5 fruit fly cellular contexts compared by ENCODE assay signal in the genomic region with DNA sequence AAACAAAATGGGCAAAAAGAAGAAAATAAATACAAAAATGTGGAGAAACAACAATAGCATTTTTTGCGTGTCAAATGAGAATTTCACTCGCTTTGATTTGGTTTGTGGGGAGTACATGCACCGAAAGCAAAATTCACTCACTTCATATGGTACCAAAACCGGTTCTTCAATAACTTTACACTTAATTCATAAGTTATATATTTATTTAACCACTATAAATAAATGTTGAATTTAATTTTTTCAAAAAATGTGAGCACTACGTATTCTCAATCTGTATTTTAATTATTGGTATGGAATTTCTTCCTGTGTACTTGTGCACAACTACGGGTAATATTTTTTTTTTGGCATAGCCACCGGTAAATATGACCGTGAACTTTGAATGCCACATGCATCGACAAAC.
TF ChIP-seq lines count a peak whose summit lies in the region.

No protein-coding gene starts in this region.

- no peak for TF ChIP-seq CTCF in whole organism, embryonic (GFP tag; optimal IDR thresholded peaks at IDR 0.05; lab: Kevin White, UChicago)

TF ChIP-seq in whole organism, adult, 20 proteins besides CTCF, POLR2A, EP300 and RAD21:
- TF ChIP-seq CG7101 (tag; optimal IDR thresholded peaks at IDR 0.05; lab: Kevin White, UChicago) (no peak), Hr96 (GFP tag; optimal IDR thresholded peaks at IDR 0.05; lab: Kevin White, UChicago) (no peak), pad (GFP tag; optimal IDR thresholded peaks at IDR 0.05; lab: Kevin White, UChicago) (no peak), CG11617 (GFP tag; optimal IDR thresholded peaks at IDR 0.05; lab: Kevin White, UChicago) (no peak), toe (GFP tag; optimal IDR thresholded peaks at IDR 0.05; lab: Kevin White, UChicago) (no peak), Crg-1 (GFP tag; optimal IDR thresholded peaks at IDR 0.05; lab: Kevin White, UChicago) (no peak), CG1620 (GFP tag; optimal IDR thresholded peaks at IDR 0.05; lab: Kevin White, UChicago) (no peak), CG12768 (GFP tag; optimal IDR thresholded peaks at IDR 0.05; lab: Kevin White, UChicago) (no peak), ovo (GFP tag; optimal IDR thresholded peaks at IDR 0.05; lab: Kevin White, UChicago) (no peak), CG14711 (tag; optimal IDR thresholded peaks at IDR 0.05; lab: Kevin White, UChicago) (no peak), CG33017 (tag; optimal IDR thresholded peaks at IDR 0.05; lab: Kevin White, UChicago) (peak; percentile 49), CG7045 (GFP tag; optimal IDR thresholded peaks at IDR 0.05; lab: Kevin White, UChicago) (no peak), kay (GFP tag; lab: Kevin White, UChicago; ENCODE audit: borderline replicate concordance) (peak; percentile 83), Mnt (GFP tag; optimal IDR thresholded peaks at IDR 0.05; lab: Kevin White, UChicago) (no peak)

TF ChIP-seq in whole organism, embryonic, 481 proteins besides CTCF, POLR2A, EP300 and RAD21 (continues in another document):
- TF ChIP-seq run (tag; optimal IDR thresholded peaks at IDR 0.05; lab: Kevin White, UChicago) (no peak), lilli (GFP tag; optimal IDR thresholded peaks at IDR 0.05; lab: Kevin White, UChicago) (no peak), prd (optimal IDR thresholded peaks at IDR 0.05; lab: Kevin White, UChicago) (no peak), prd (GFP tag; IDR thresholded peaks at IDR 0.05; lab: Robert Waterston, UW) (0 out of 3 replicates have a peak, but pooled peaks have one; percentile 12), CG17359 (tag; optimal IDR thresholded peaks at IDR 0.05; lab: Kevin White, UChicago) (no peak), CG34422 (GFP tag; IDR thresholded peaks at IDR 0.05; lab: Robert Waterston, UW) (0 out of 3 replicates have a peak, but pooled peaks have one; percentile 20), crc (GFP tag; optimal IDR thresholded peaks at IDR 0.05; lab: Kevin White, UChicago) (no peak), Sox102F (GFP tag; optimal IDR thresholded peaks at IDR 0.05; lab: Kevin White, UChicago) (peak; percentile 19), HHEX (GFP tag; optimal IDR thresholded peaks at IDR 0.05; lab: Kevin White, UChicago) (no peak), chif (GFP tag; optimal IDR thresholded peaks at IDR 0.05; lab: Kevin White, UChicago) (no peak), CG17385 (GFP tag; optimal IDR thresholded peaks at IDR 0.05; lab: Kevin White, UChicago) (no peak), Spps (tag; optimal IDR thresholded peaks at IDR 0.05; lab: Kevin White, UChicago) (no peak), GATAe (GFP tag; conservative IDR thresholded peaks at IDR 0.05; lab: Robert Waterston, UW) (no peak), en (GFP tag; optimal IDR thresholded peaks at IDR 0.05; lab: Kevin White, UChicago) (no peak), tll (GFP tag; optimal IDR thresholded peaks at IDR 0.05; lab: Kevin White, UChicago) (no peak), dmrt99B (tag; optimal IDR thresholded peaks at IDR 0.05; lab: Kevin White, UChicago) (peak; percentile 28), CG16813 (GFP tag; IDR thresholded peaks at IDR 0.05; lab: Robert Waterston, UW; ENCODE audit: partially characterized antibody) (no peak), CG17802 (tag; optimal IDR thresholded peaks at IDR 0.05; lab: Kevin White, UChicago) (no peak), abd-A (tag; optimal IDR thresholded peaks at IDR 0.05; lab: Kevin White, UChicago) (no peak)

TF ChIP-seq in whole organism, prepupa, 60 proteins besides CTCF, POLR2A, EP300 and RAD21 (continues in another document):
- TF ChIP-seq eg (GFP tag; IDR thresholded peaks at IDR 0.05; lab: Robert Waterston, UW) (peak; percentile 62; the same call in 2 of the 3 replicates), acj6 (GFP tag; optimal IDR thresholded peaks at IDR 0.05; lab: Kevin White, UChicago) (no peak), net (GFP tag; optimal IDR thresholded peaks at IDR 0.05; lab: Kevin White, UChicago) (peak; percentile 8), Sox14 (GFP tag; optimal IDR thresholded peaks at IDR 0.05; lab: Kevin White, UChicago) (no peak), CG6792 (GFP tag; optimal IDR thresholded peaks at IDR 0.05; lab: Kevin White, UChicago) (no peak), spab (GFP tag; optimal IDR thresholded peaks at IDR 0.05; lab: Kevin White, UChicago) (no peak), Gug (GFP tag; IDR thresholded peaks at IDR 0.05; lab: Robert Waterston, UW) (no peak; the same call in 1 of the 2 replicates), Hr4 (GFP tag; optimal IDR thresholded peaks at IDR 0.05; lab: Kevin White, UChicago) (peak; percentile 54), vri (GFP tag; optimal IDR thresholded peaks at IDR 0.05; lab: Kevin White, UChicago) (no peak), CG3032 (tag; optimal IDR thresholded peaks at IDR 0.05; lab: Kevin White, UChicago) (no peak), achi (GFP tag; optimal IDR thresholded peaks at IDR 0.05; lab: Kevin White, UChicago) (peak; percentile 22), CG11902 (GFP tag; optimal IDR thresholded peaks at IDR 0.05; lab: Kevin White, UChicago) (no peak), fkh (GFP tag; optimal IDR thresholded peaks at IDR 0.05; lab: Kevin White, UChicago) (no peak), Ets21C (GFP tag; optimal IDR thresholded peaks at IDR 0.05; lab: Kevin White, UChicago) (no peak), CG1621 (tag; optimal IDR thresholded peaks at IDR 0.05; lab: Kevin White, UChicago) (no peak), CG9139 (GFP tag; optimal IDR thresholded peaks at IDR 0.05; lab: Kevin White, UChicago) (no peak), CG6808 (GFP tag; optimal IDR thresholded peaks at IDR 0.05; lab: Kevin White, UChicago) (no peak), CG4318 (GFP tag; optimal IDR thresholded peaks at IDR 0.05; lab: Kevin White, UChicago) (no peak), Smox (GFP tag; optimal IDR thresholded peaks at IDR 0.05; lab: Kevin White, UChicago) (no peak), CG8119 (GFP tag; IDR thresholded peaks at IDR 0.05; lab: Robert Waterston, UW) (peak; percentile 62; the same call in 2 of the 3 replicates)

TF ChIP-seq in whole organism, pupa, 21 proteins besides CTCF, POLR2A, EP300 and RAD21 (continues in another document):
- TF ChIP-seq rn (GFP tag; IDR thresholded peaks at IDR 0.05; lab: Robert Waterston, UW) (no peak; the same call in 1 of the 2 replicates), fd96Ca (GFP tag; IDR thresholded peaks at IDR 0.05; lab: Robert Waterston, UW) (peak; percentile 6; the same call in 1 of the 3 replicates), Ets98B (GFP tag; IDR thresholded peaks at IDR 0.05; lab: Robert Waterston, UW) (peak; percentile 45), Pif1A (GFP tag; optimal IDR thresholded peaks at IDR 0.05; lab: Kevin White, UChicago) (peak; percentile 9), CG8301 (tag; optimal IDR thresholded peaks at IDR 0.05; lab: Kevin White, UChicago) (peak; percentile 27), CG9948 (tag; optimal IDR thresholded peaks at IDR 0.05; lab: Kevin White, UChicago) (no peak), CG10348 (GFP tag; IDR thresholded peaks at IDR 0.05; lab: Robert Waterston, UW) (no peak), Pif1B (GFP tag; optimal IDR thresholded peaks at IDR 0.05; lab: Kevin White, UChicago) (no peak), CG15710 (tag; optimal IDR thresholded peaks at IDR 0.05; lab: Kevin White, UChicago) (no peak), CG12605 (GFP tag; IDR thresholded peaks at IDR 0.05; lab: Robert Waterston, UW) (no peak), CG8159 (tag; optimal IDR thresholded peaks at IDR 0.05; lab: Kevin White, UChicago) (no peak), CG4496 (GFP tag; IDR thresholded peaks at IDR 0.05; lab: Robert Waterston, UW) (peak; percentile 57; the same call in 2 of the 3 replicates), Snoo (tag; optimal IDR thresholded peaks at IDR 0.05; lab: Kevin White, UChicago) (no peak), EcR (GFP tag; optimal IDR thresholded peaks at IDR 0.05; lab: Kevin White, UChicago) (no peak), CG17806 (tag; optimal IDR thresholded peaks at IDR 0.05; lab: Kevin White, UChicago) (peak; percentile 4), CG32121 (GFP tag; IDR thresholded peaks at IDR 0.05; lab: Robert Waterston, UW) (peak; percentile 41; the same call in 1 of the 2 replicates), gl (tag; optimal IDR thresholded peaks at IDR 0.05; lab: Kevin White, UChicago) (no peak), CG34367 (tag; optimal IDR thresholded peaks at IDR 0.05; lab: Kevin White, UChicago) (no peak), CG13204 (GFP tag; optimal IDR thresholded peaks at IDR 0.05; lab: Kevin White, UChicago) (no peak), D1 (tag; optimal IDR thresholded peaks at IDR 0.05; lab: Kevin White, UChicago) (no peak)

TF ChIP-seq in whole organism, wandering third instar larva, 38 proteins besides CTCF, POLR2A, EP300 and RAD21:
- TF ChIP-seq Jra (GFP tag; optimal IDR thresholded peaks at IDR 0.05; lab: Kevin White, UChicago) (no peak), sage (GFP tag; optimal IDR thresholded peaks at IDR 0.05; lab: Kevin White, UChicago) (no peak), rgr (GFP tag; optimal IDR thresholded peaks at IDR 0.05; lab: Kevin White, UChicago) (peak; percentile 10), h (GFP tag; optimal IDR thresholded peaks at IDR 0.05; lab: Kevin White, UChicago) (peak; percentile 11), CG32264 (GFP tag; optimal IDR thresholded peaks at IDR 0.05; lab: Kevin White, UChicago) (no peak), Abd-B (GFP tag; optimal IDR thresholded peaks at IDR 0.05; lab: Kevin White, UChicago) (no peak), OdsH (GFP tag; optimal IDR thresholded peaks at IDR 0.05; lab: Kevin White, UChicago) (peak; percentile 35)
TF ChIP-seq in whole organism, wandering third instar larva: peak in this region for 3.
